Worm (Caenorhabditis elegans) whole organism, L4 larva: ENCODE data around the gene acd-4.

Source experiments
- aha-1 ChIP-seq: fragments of 150-350 bp; peaks from one replicate; lab custom pipeline; 2014; ENCODE audit warnings: missing biosample characterization, missing genetic modification characterization
- aly-2 ChIP-seq: sonication (generic microtip); optimal IDR thresholded peaks from 2 replicates; lab custom pipeline; 2018; ENCODE audit warnings: missing biosample characterization, missing genetic modification characterization
- ama-1 ChIP-seq: fragments of 150-350 bp; optimal IDR thresholded peaks from 2 replicates; lab custom pipeline; 2014; ENCODE audit warnings: inconsistent platforms, mixed read lengths
- fos-1 ChIP-seq: fragments of 150-350 bp; optimal IDR thresholded peaks from 2 replicates; lab custom pipeline; 2014; ENCODE audit warnings: missing biosample characterization, missing genetic modification characterization
- jun-1 ChIP-seq: fragments of 150-350 bp; optimal IDR thresholded peaks from 2 replicates; lab custom pipeline; 2014; ENCODE audit warnings: missing biosample characterization, missing genetic modification reagents, missing genetic modification characterization
- lin-1 ChIP-seq: fragments of 200-800 bp; sonication (Bioruptor generic); IDR thresholded peaks from 2 replicates; pipeline ENCODE4 v1.3.6; 2022; ENCODE audit warnings: missing genetic modification reagents, missing genetic modification characterization, missing compliant biosample characterization
- nhr-76 ChIP-seq: fragments of 150-350 bp; optimal IDR thresholded peaks from 2 replicates; lab custom pipeline; 2014; ENCODE audit warnings: missing biosample characterization, missing genetic modification characterization
- set-16 ChIP-seq: fragments of 200-800 bp; sonication (Bioruptor generic); IDR thresholded peaks from 2 replicates; pipeline ENCODE4 v1.3.6; 2022; ENCODE audit warnings: missing genetic modification reagents, missing genetic modification characterization, missing compliant biosample characterization

- TF ChIP-seq aha-1 (tag; lab: Kevin White, UChicago): no peak
- no peak for TF ChIP-seq lin-1 (GFP tag; lab: Robert Waterston, UW)
- no peak for TF ChIP-seq nhr-76
- no peak for TF ChIP-seq aly-2
- no peak for TF ChIP-seq set-16 (GFP tag; lab: Robert Waterston, UW)
- no peak for TF ChIP-seq fos-1 (tag; lab: Kevin White, UChicago)
- TF ChIP-seq jun-1: no peak
- no peak for TF ChIP-seq ama-1
Observed at ce11 chrV:8623754-8624153, 14.3 kb upstream of the acd-4 start, which contains the start of gene F41E6.17.
